Worm (Caenorhabditis elegans): ENCODE measurements around the gene R10D12.1.

DNA sequence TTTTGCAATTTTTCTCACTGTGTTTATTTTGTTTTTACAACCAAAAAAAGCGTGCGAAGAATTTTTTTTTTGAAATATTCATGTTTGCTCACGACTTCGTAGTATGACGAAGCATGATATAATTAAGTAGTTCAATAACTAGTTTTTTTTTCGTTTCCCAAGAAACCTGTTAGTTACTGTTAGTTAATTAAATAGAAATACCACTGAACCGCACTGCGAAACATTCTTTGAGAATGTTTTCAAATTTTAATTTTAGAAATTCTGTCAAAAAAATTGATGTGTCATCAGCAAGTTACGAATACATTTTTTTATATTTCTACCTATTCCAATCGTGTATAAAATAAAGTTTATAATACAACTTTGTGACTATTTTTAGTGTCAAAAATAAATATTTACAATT is 8.0 kb downstream of the R10D12.1 start, which contains the start of gene srxa-12:
- no peak for TF ChIP-seq cog-1 (tag; optimal IDR thresholded peaks at IDR 0.05)
- no peak for TF ChIP-seq ztf-29 (GFP tag; IDR thresholded peaks at IDR 0.05)
- no peak for TF ChIP-seq ref-1 (GFP tag; conservative IDR thresholded peaks at IDR 0.05)
- TF ChIP-seq klf-2 (GFP tag; conservative IDR thresholded peaks at IDR 0.05) = no peak

Measured in whole organism, midembryonic.